Worm (Caenorhabditis elegans): ENCODE measurements around the gene tin-9.2.

- no peak for TF ChIP-seq lin-11 (tag; optimal IDR thresholded peaks at IDR 0.05)
- no peak for TF ChIP-seq unc-62 (GFP tag; optimal IDR thresholded peaks at IDR 0.05)
- TF ChIP-seq ceh-16 (tag; optimal IDR thresholded peaks at IDR 0.05) = no peak
- no peak for TF ChIP-seq egl-27 (tag; optimal IDR thresholded peaks at IDR 0.05)
- TF ChIP-seq nhr-23 (tag; optimal IDR thresholded peaks at IDR 0.05) = no peak
- no peak for TF ChIP-seq unc-55 (GFP tag; optimal IDR thresholded peaks at IDR 0.05)
- TF ChIP-seq sma-9 (GFP tag; optimal IDR thresholded peaks at IDR 0.05) = no peak
- TF ChIP-seq sma-9 (tag; optimal IDR thresholded peaks at IDR 0.05) = no peak
- TF ChIP-seq nhr-12 (tag; optimal IDR thresholded peaks at IDR 0.05) = no peak
- no peak for TF ChIP-seq fos-1 (tag; optimal IDR thresholded peaks at IDR 0.05)
- no peak for TF ChIP-seq peb-1 (tag; optimal IDR thresholded peaks at IDR 0.05)
- TF ChIP-seq nhr-237 (tag; optimal IDR thresholded peaks at IDR 0.05) = no peak
- TF ChIP-seq zag-1 (tag; optimal IDR thresholded peaks at IDR 0.05) = no peak
These were observed 22.6 kb downstream of the tin-9.2 start for ce11 chrIV:13121396-13121795.
